Fruit fly (Drosophila melanogaster) S2 (cell line): ENCODE results near the gene Xport-B.

Source experiments
- CG8478 ChIP-seq: fragments of >200 bp; optimal IDR thresholded peaks from 2 replicates; lab custom pipeline; 2018
- CTCF ChIP-seq, 2 experiments: fragments of >200 bp; optimal IDR thresholded peaks; 2 replicates each; lab custom pipeline; 2018

DNA sequence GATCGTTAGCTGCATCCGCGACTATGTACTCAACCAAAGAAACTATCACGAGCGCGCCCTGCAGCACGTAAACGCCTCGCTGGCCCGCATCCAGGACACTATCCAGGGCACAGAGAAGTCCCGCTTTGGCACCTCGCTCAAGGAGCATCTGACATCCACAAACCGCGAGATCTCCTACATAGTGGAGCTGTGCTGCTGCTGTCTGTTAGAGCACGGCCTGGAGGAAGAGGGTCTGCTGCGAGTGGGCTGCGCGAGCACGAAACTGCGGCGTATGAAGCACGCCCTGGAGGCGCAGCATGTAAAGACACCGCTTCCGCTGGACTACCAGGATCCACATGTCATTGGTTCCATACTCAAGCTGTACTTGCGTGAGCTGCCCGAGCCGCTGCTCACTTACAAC lies 4.2 kb downstream of the Xport-B start:
- no peak for TF ChIP-seq CG8478 (lab: Kevin White, UChicago)
- no peak for TF ChIP-seq CTCF (optimal IDR thresholded peaks at IDR 0.05; lab: Kevin White, UChicago)
